Fruit fly (Drosophila melanogaster) whole organism, embryonic: ENCODE results near the gene CG15529.

ENCODE experiments used
- Blimp-1 ChIP-seq: fragments of 200-800 bp; sonication (Bioruptor generic); optimal IDR thresholded peaks from 3 replicates; lab custom pipeline; 2018; ENCODE audit warnings: missing biosample characterization, missing genetic modification characterization, mild to moderate bottlenecking, moderate library complexity, missing genetic modification reagents
- CG11456 ChIP-seq: fragments of 200-800 bp; sonication (Bioruptor generic); IDR thresholded peaks from 3 replicates; pipeline ENCODE4 v1.3.6; 2022; ENCODE audit warnings: missing biosample characterization, missing genetic modification characterization
- CG12104 ChIP-seq: fragments of 200-800 bp; sonication (Bioruptor generic); optimal IDR thresholded peaks from 3 replicates; lab custom pipeline; 2016; ENCODE audit warnings: missing biosample characterization, missing genetic modification characterization
- CG12236 ChIP-seq: fragments of 200-800 bp; sonication (Bioruptor generic); optimal IDR thresholded peaks from 2 replicates; lab custom pipeline; 2016; ENCODE audit warnings: missing biosample characterization, missing genetic modification characterization
- CG12942 ChIP-seq: fragments of 200-800 bp; sonication (Bioruptor generic); optimal IDR thresholded peaks from 3 replicates; lab custom pipeline; 2016; ENCODE audit warnings: missing biosample characterization, missing genetic modification characterization
- CG13287 ChIP-seq: fragments of 200-800 bp; sonication (Bioruptor generic); IDR thresholded peaks from 2 replicates; pipeline ENCODE4 v1.3.6; 2022; ENCODE audit warnings: missing biosample characterization, missing genetic modification characterization; ENCODE audit not compliant: partially characterized antibody
- CG2129 ChIP-seq: fragments of 200-800 bp; sonication (Bioruptor generic); IDR thresholded peaks from 2 replicates; pipeline ENCODE4 v1.3.6; 2022; ENCODE audit warnings: missing biosample characterization, missing genetic modification characterization; ENCODE audit not compliant: partially characterized antibody
- CG2889 ChIP-seq: fragments of 200-800 bp; sonication (Bioruptor generic); IDR thresholded peaks from 3 replicates; pipeline ENCODE4 v1.3.6; 2022; ENCODE audit warnings: missing biosample characterization, missing genetic modification characterization
- CG30020 ChIP-seq: fragments of 200-800 bp; optimal IDR thresholded peaks from 2 replicates; lab custom pipeline; 2019; ENCODE audit warnings: missing biosample characterization, mild to moderate bottlenecking, missing genetic modification characterization, moderate library complexity
- CG30431 ChIP-seq: fragments of 200-800 bp; sonication (Bioruptor generic); optimal IDR thresholded peaks from 2 replicates; lab custom pipeline; 2017; ENCODE audit warnings: missing biosample characterization, missing genetic modification characterization
- CG33557 ChIP-seq: fragments of 200-800 bp; sonication (Bioruptor generic); optimal IDR thresholded peaks from 2 replicates; lab custom pipeline; 2019; ENCODE audit warnings: missing biosample characterization, mild to moderate bottlenecking, missing genetic modification characterization, moderate library complexity
- CG3726 ChIP-seq: fragments of 200-800 bp; sonication (Bioruptor generic); IDR thresholded peaks from 3 replicates; pipeline ENCODE4, ENCODE4 v1.3.6; 2022; ENCODE audit warnings: missing biosample characterization, missing genetic modification characterization
- CG4282 ChIP-seq: fragments of 200-800 bp; sonication (Bioruptor generic); optimal IDR thresholded peaks from 2 replicates; lab custom pipeline; 2016; ENCODE audit warnings: missing biosample characterization, missing genetic modification characterization
- CG5180 ChIP-seq: fragments of 200-800 bp; sonication (Bioruptor generic); optimal IDR thresholded peaks from 3 replicates; lab custom pipeline; 2017; ENCODE audit warnings: missing biosample characterization, missing genetic modification characterization, mild to moderate bottlenecking, moderate library complexity, missing genetic modification reagents
- CG6791 ChIP-seq: fragments of 200-800 bp; sonication (Bioruptor generic); IDR thresholded peaks from 3 replicates; pipeline ENCODE4 v1.3.6; 2022; ENCODE audit warnings: missing biosample characterization, missing genetic modification characterization; ENCODE audit not compliant: partially characterized antibody
- CG7928 ChIP-seq: fragments of 200-800 bp; sonication (Bioruptor generic); optimal IDR thresholded peaks from 2 replicates; lab custom pipeline; 2017; ENCODE audit warnings: missing biosample characterization, mild to moderate bottlenecking, missing genetic modification characterization
- Dek ChIP-seq: fragments of 200-800 bp; sonication (Bioruptor generic); optimal IDR thresholded peaks from 3 replicates; lab custom pipeline; 2019; ENCODE audit warnings: missing biosample characterization, mild to moderate bottlenecking, missing genetic modification characterization, moderate library complexity
- Dll ChIP-seq: fragments of 200-800 bp; sonication (Bioruptor generic); IDR thresholded peaks from 4 replicates; pipeline ENCODE4 v1.3.6; 2022; ENCODE audit warnings: missing biosample characterization, missing genetic modification characterization; ENCODE audit not compliant: partially characterized antibody
- E2f1 ChIP-seq: fragments of 200-800 bp; sonication (Bioruptor generic); IDR thresholded peaks from 2 replicates; pipeline ENCODE4 v1.3.6; 2022; ENCODE audit warnings: missing biosample characterization, missing genetic modification characterization
- Elba2 ChIP-seq: fragments of 200-800 bp; sonication (Bioruptor generic); optimal IDR thresholded peaks from 3 replicates; lab custom pipeline; 2016; ENCODE audit warnings: missing biosample characterization, missing genetic modification characterization
- Fer1 ChIP-seq: fragments of 200-800 bp; sonication (Bioruptor generic); optimal IDR thresholded peaks from 2 replicates; lab custom pipeline; 2017; ENCODE audit warnings: missing biosample characterization, mild to moderate bottlenecking, missing genetic modification characterization
- Gsc ChIP-seq: fragments of 200-800 bp; sonication (Bioruptor generic); IDR thresholded peaks from 2 replicates; pipeline ENCODE4 v1.3.6; 2022; ENCODE audit warnings: missing biosample characterization, missing genetic modification characterization
- H15 ChIP-seq: fragments of 200-800 bp; sonication (Bioruptor generic); IDR thresholded peaks from 3 replicates; pipeline ENCODE4 v1.3.6; 2022; ENCODE audit warnings: missing biosample characterization, missing genetic modification characterization
- Hmx ChIP-seq: fragments of 200-800 bp; sonication (Bioruptor generic); optimal IDR thresholded peaks from 2 replicates; lab custom pipeline; 2016; ENCODE audit warnings: missing biosample characterization, missing genetic modification characterization
- Hsf ChIP-seq: fragments of 200-800 bp; sonication (Bioruptor generic); optimal IDR thresholded peaks from 3 replicates; lab custom pipeline; 2016; ENCODE audit warnings: missing biosample characterization, missing genetic modification characterization
- MTF-1 ChIP-seq: fragments of 200-800 bp; sonication (Bioruptor generic); optimal IDR thresholded peaks from 2 replicates; lab custom pipeline; 2018; ENCODE audit warnings: missing biosample characterization, mild to moderate bottlenecking, missing genetic modification characterization, borderline replicate concordance
- Tbp ChIP-seq: fragments of >200 bp; optimal IDR thresholded peaks from 2 replicates; lab custom pipeline; 2018; ENCODE audit warnings: missing biosample characterization, missing genetic modification characterization
- ap ChIP-seq: fragments of 200-800 bp; sonication (Bioruptor generic); IDR thresholded peaks from 2 replicates; pipeline ENCODE4 v1.3.6; 2022; ENCODE audit warnings: missing biosample characterization, missing genetic modification characterization
- ci ChIP-seq: fragments of 200-800 bp; sonication (Bioruptor generic); IDR thresholded peaks from 3 replicates; pipeline ENCODE4 v1.3.6; 2022; ENCODE audit warnings: missing biosample characterization, missing genetic modification characterization
- corto ChIP-seq: fragments of 200-800 bp; sonication (Bioruptor generic); optimal IDR thresholded peaks from 2 replicates; lab custom pipeline; 2016; ENCODE audit warnings: missing biosample characterization, mild to moderate bottlenecking, missing genetic modification characterization, moderate library complexity
- da ChIP-seq: fragments of 200-800 bp; sonication (Bioruptor generic); optimal IDR thresholded peaks from 2 replicates; lab custom pipeline; 2016; ENCODE audit warnings: missing biosample characterization, missing genetic modification characterization
- danr ChIP-seq: fragments of 200-800 bp; sonication (Bioruptor generic); IDR thresholded peaks from 2 replicates; pipeline ENCODE4 v1.3.6; 2022; ENCODE audit warnings: missing biosample characterization, missing genetic modification characterization
- dimm ChIP-seq: fragments of 200-800 bp; sonication (Bioruptor generic); IDR thresholded peaks from 2 replicates; pipeline ENCODE4 v1.3.6; 2022; ENCODE audit warnings: missing biosample characterization, missing genetic modification characterization
- ewg ChIP-seq: fragments of 200-800 bp; sonication (Bioruptor generic); optimal IDR thresholded peaks from 3 replicates; lab custom pipeline; 2017; ENCODE audit warnings: mild to moderate bottlenecking, missing biosample characterization, missing genetic modification reagents, missing genetic modification characterization
- fd102C ChIP-seq: fragments of 200-800 bp; sonication (Bioruptor generic); optimal IDR thresholded peaks from 2 replicates; lab custom pipeline; 2018; ENCODE audit warnings: missing biosample characterization, mild to moderate bottlenecking, missing genetic modification characterization, moderate library complexity
- gem ChIP-seq: fragments of 200-800 bp; sonication (Bioruptor generic); optimal IDR thresholded peaks from 2 replicates; lab custom pipeline; 2019; ENCODE audit warnings: missing biosample characterization, mild to moderate bottlenecking, missing genetic modification characterization, moderate library complexity
- h ChIP-seq: fragments of >200 bp; optimal IDR thresholded peaks from 2 replicates; lab custom pipeline; 2017
- ind ChIP-seq: fragments of 200-800 bp; sonication (Bioruptor generic); optimal IDR thresholded peaks from 3 replicates; lab custom pipeline; 2016; ENCODE audit warnings: missing biosample characterization, missing genetic modification characterization
- jumu ChIP-seq: fragments of 200-800 bp; sonication (Bioruptor generic); optimal IDR thresholded peaks from 3 replicates; lab custom pipeline; 2016; ENCODE audit warnings: missing biosample characterization, missing genetic modification characterization
- kay ChIP-seq: fragments of 200-800 bp; sonication (Bioruptor generic); optimal IDR thresholded peaks from 2 replicates; lab custom pipeline; 2016; ENCODE audit warnings: missing biosample characterization, missing genetic modification characterization
- lov ChIP-seq, 2 experiments: fragments of 200-800 bp in 1 of 2; fragments of >200 bp in 1 of 2; sonication (Bioruptor generic) in 1 of 2; IDR thresholded peaks in 1 of 2; optimal IDR thresholded peaks in 1 of 2; 2 replicates in 1 of 2; 3 replicates in 1 of 2; pipeline versions ENCODE4 v1.3.6 to Lab custom; 2017 to 2022; ENCODE audit warnings: missing biosample characterization in 1 of 2, missing genetic modification characterization in 1 of 2
- nerfin-2 ChIP-seq: fragments of 200-800 bp; sonication (Bioruptor generic); IDR thresholded peaks from 2 replicates; pipeline ENCODE4 v1.3.6; 2022; ENCODE audit warnings: missing biosample characterization, missing genetic modification characterization; ENCODE audit not compliant: partially characterized antibody
- oc ChIP-seq: fragments of 200-800 bp; sonication (Bioruptor generic); optimal IDR thresholded peaks from 2 replicates; lab custom pipeline; 2018; ENCODE audit warnings: missing biosample characterization, mild to moderate bottlenecking, missing genetic modification characterization, moderate library complexity
- peb ChIP-seq: fragments of 200-800 bp; sonication (Bioruptor generic); IDR thresholded peaks from 2 replicates; pipeline ENCODE4 v1.3.6; 2022; ENCODE audit warnings: missing biosample characterization, missing genetic modification characterization
- repo ChIP-seq: fragments of 200-800 bp; sonication (Bioruptor generic); optimal IDR thresholded peaks from 2 replicates; lab custom pipeline; 2016; ENCODE audit warnings: missing biosample characterization, missing genetic modification characterization
- salm ChIP-seq: fragments of 200-800 bp; sonication (Bioruptor generic); optimal IDR thresholded peaks from 2 replicates; lab custom pipeline; 2018; ENCODE audit warnings: missing biosample characterization, mild to moderate bottlenecking, missing genetic modification characterization
- shn ChIP-seq: fragments of 200-800 bp; sonication (Bioruptor generic); optimal IDR thresholded peaks from 3 replicates; lab custom pipeline; 2016; ENCODE audit warnings: missing biosample characterization, missing genetic modification characterization
- sima ChIP-seq: fragments of 200-800 bp; sonication (Bioruptor generic); optimal IDR thresholded peaks from 2 replicates; lab custom pipeline; 2016; ENCODE audit warnings: missing biosample characterization, missing genetic modification characterization
- toy ChIP-seq: fragments of 200-800 bp; sonication (Bioruptor generic); IDR thresholded peaks from 2 replicates; pipeline ENCODE4 v1.3.6; 2022; ENCODE audit warnings: missing biosample characterization, missing genetic modification characterization
- ttk ChIP-seq: fragments of 200-800 bp; sonication (Bioruptor generic); IDR thresholded peaks from 2 replicates; pipeline ENCODE4 v2.1.2; 2022; ENCODE audit warnings: missing biosample characterization, missing genetic modification characterization

Gene CG15529

DNA sequence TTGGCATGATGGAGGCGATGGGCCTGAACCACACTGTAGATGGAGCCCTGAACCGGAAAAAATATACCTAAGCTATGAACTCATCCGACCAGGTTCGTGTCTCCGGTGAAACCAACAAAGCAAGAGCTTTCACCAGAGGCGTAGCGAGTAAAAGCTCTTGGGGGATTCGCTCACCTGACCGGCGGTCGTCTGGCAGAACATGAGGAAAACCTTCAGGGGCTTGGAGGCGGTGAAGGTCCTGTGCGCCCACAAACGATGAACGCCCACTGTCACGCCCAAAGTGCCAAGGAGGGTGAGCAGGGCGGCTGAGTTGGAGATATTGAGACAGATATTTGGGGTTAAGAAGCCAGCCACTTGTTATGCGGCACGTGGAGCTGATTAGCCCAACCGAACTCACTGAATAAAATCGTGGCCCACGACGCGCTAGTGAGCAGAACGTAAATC is 43.8 kb downstream of the CG15529 start (continued):
- TF ChIP-seq CG33557 (GFP tag; lab: Kevin White, UChicago) (no peak), Fer1 (GFP tag; lab: Kevin White, UChicago) (peak; percentile 71), dimm (GFP tag; lab: Robert Waterston, UW) (no peak), da (GFP tag; lab: Kevin White, UChicago) (no peak), Hmx (no peak), danr (GFP tag; lab: Robert Waterston, UW) (no peak), MTF-1 (no peak), CG3726 (GFP tag; lab: Robert Waterston, UW) (no peak), Hsf (peak; percentile 46), CG11456 (peak; percentile 83), ci (GFP tag; lab: Robert Waterston, UW) (peak; percentile 55; the same call in 1 of the 3 replicates), Dek (tag; lab: Kevin White, UChicago) (peak; percentile 46), ttk (GFP tag; lab: Robert Waterston, UW) (0 out of 2 replicates have a peak, but pooled peaks have one; percentile 20), h (lab: Kevin White, UChicago) (no peak), repo (GFP tag; lab: Kevin White, UChicago) (no peak), Gsc (no peak), fd102C (no peak), CG6791 (GFP tag; lab: Robert Waterston, UW) (0 out of 3 replicates have a peak, but pooled peaks have one; percentile 35), Dll (GFP tag; lab: Robert Waterston, UW) (no peak), CG4282 (no peak), CG13287 (GFP tag; lab: Robert Waterston, UW) (peak; percentile 54; the same call in 1 of the 2 replicates), Elba2 (GFP tag; lab: Kevin White, UChicago) (no peak), ewg (GFP tag; lab: Kevin White, UChicago) (no peak), gem (tag; lab: Kevin White, UChicago) (peak; percentile 38), kay (GFP tag; lab: Kevin White, UChicago) (no peak), CG30020 (tag; lab: Kevin White, UChicago) (no peak), ind (GFP tag; lab: Kevin White, UChicago) (peak; percentile 41), peb (0 out of 2 replicates have a peak, but pooled peaks have one; percentile 17), ap (GFP tag; lab: Robert Waterston, UW) (no peak), E2f1 (GFP tag; lab: Robert Waterston, UW) (peak; percentile 55), CG30431 (GFP tag; lab: Kevin White, UChicago) (no peak), CG2129 (no peak), shn (GFP tag; lab: Kevin White, UChicago) (peak; percentile 22), Blimp-1 (GFP tag; lab: Kevin White, UChicago) (peak; percentile 29), lov (optimal IDR thresholded peaks at IDR 0.05; lab: Kevin White, UChicago) (no peak), lov (GFP tag; IDR thresholded peaks at IDR 0.05; lab: Robert Waterston, UW) (peak; percentile 47; the same call in 1 of the 3 replicates), CG12236 (no peak), CG7928 (GFP tag; lab: Kevin White, UChicago) (peak; percentile 93), H15 (peak; percentile 45; the same call in 1 of the 3 replicates), jumu (GFP tag; lab: Kevin White, UChicago) (no peak), nerfin-2 (GFP tag; lab: Robert Waterston, UW) (no peak), oc (tag; lab: Kevin White, UChicago) (no peak), CG12104 (no peak), Tbp (no peak), CG5180 (GFP tag; lab: Kevin White, UChicago) (no peak), toy (0 out of 2 replicates have a peak, but pooled peaks have one; percentile 27), salm (tag; lab: Kevin White, UChicago) (no peak), CG12942 (GFP tag; lab: Kevin White, UChicago) (peak; percentile 24), CG2889 (GFP tag; lab: Robert Waterston, UW) (0 out of 3 replicates have a peak, but pooled peaks have one; percentile 4), corto (GFP tag; lab: Kevin White, UChicago) (no peak), sima (GFP tag; lab: Kevin White, UChicago) (no peak)
